Fruit fly (Drosophila melanogaster) whole organism, pupa: ENCODE data around the gene Art3.
A peak's percentile ranks its signal among the peaks of the same experiment; 100 is the strongest.

Source experiments
- CG13204 ChIP-seq: fragments of 200-800 bp; sonication (Bioruptor generic); optimal IDR thresholded peaks from 2 replicates; lab custom pipeline; 2018; ENCODE audit warnings: missing biosample characterization, mild to moderate bottlenecking, missing genetic modification characterization, moderate library complexity
- CG14655 ChIP-seq: fragments of 200-800 bp; sonication (Bioruptor generic); optimal IDR thresholded peaks from 3 replicates; lab custom pipeline; 2017; ENCODE audit warnings: mild to moderate bottlenecking, missing biosample characterization, missing genetic modification reagents, missing genetic modification characterization
- CG17806 ChIP-seq: fragments of 200-800 bp; sonication (Bioruptor generic); optimal IDR thresholded peaks from 2 replicates; lab custom pipeline; 2018; ENCODE audit warnings: missing biosample characterization, mild to moderate bottlenecking, missing genetic modification characterization, moderate library complexity
- CG32121 ChIP-seq: fragments of 200-800 bp; sonication (Bioruptor generic); IDR thresholded peaks from 2 replicates; pipeline ENCODE4 v1.3.6; 2022; ENCODE audit warnings: missing biosample characterization, missing genetic modification characterization
- CG34367 ChIP-seq: fragments of 200-800 bp; sonication (Bioruptor generic); optimal IDR thresholded peaks from 2 replicates; lab custom pipeline; 2018; ENCODE audit warnings: missing biosample characterization, mild to moderate bottlenecking, missing genetic modification characterization
- CG4496 ChIP-seq: fragments of 200-800 bp; sonication (Bioruptor generic); IDR thresholded peaks from 3 replicates; pipeline ENCODE4 v1.3.6; 2022; ENCODE audit warnings: missing biosample characterization, missing genetic modification characterization
- CG8301 ChIP-seq: fragments of 200-800 bp; sonication (Bioruptor generic); optimal IDR thresholded peaks from 2 replicates; lab custom pipeline; 2018; ENCODE audit warnings: missing biosample characterization, mild to moderate bottlenecking, missing genetic modification characterization
- CG9948 ChIP-seq: fragments of 200-800 bp; sonication (Bioruptor generic); optimal IDR thresholded peaks from 2 replicates; lab custom pipeline; 2018; ENCODE audit warnings: missing biosample characterization, mild to moderate bottlenecking, missing genetic modification characterization, moderate library complexity
- D1 ChIP-seq: fragments of 200-800 bp; sonication (Bioruptor generic); optimal IDR thresholded peaks from 2 replicates; lab custom pipeline; 2018; ENCODE audit warnings: missing biosample characterization, mild to moderate bottlenecking, missing genetic modification characterization, moderate library complexity
- EcR ChIP-seq: fragments of 200-800 bp; sonication (Bioruptor generic); optimal IDR thresholded peaks from 3 replicates; lab custom pipeline; 2019; ENCODE audit warnings: missing biosample characterization, missing genetic modification characterization, mild to moderate bottlenecking, moderate library complexity, missing genetic modification reagents
- Pif1A ChIP-seq: fragments of 200-800 bp; sonication (Bioruptor generic); optimal IDR thresholded peaks from 3 replicates; lab custom pipeline; 2016; ENCODE audit warnings: missing biosample characterization, missing genetic modification characterization
- Pif1B ChIP-seq: fragments of 200-800 bp; sonication (Bioruptor generic); optimal IDR thresholded peaks from 3 replicates; lab custom pipeline; 2016; ENCODE audit warnings: missing biosample characterization, missing genetic modification characterization
- gl ChIP-seq: fragments of 200-800 bp; sonication (Bioruptor generic); optimal IDR thresholded peaks from 2 replicates; lab custom pipeline; 2018; ENCODE audit warnings: missing biosample characterization, mild to moderate bottlenecking, missing genetic modification characterization
- rn ChIP-seq: fragments of 200-800 bp; sonication (Bioruptor generic); IDR thresholded peaks from 2 replicates; pipeline ENCODE4 v1.3.6; 2022; ENCODE audit warnings: missing biosample characterization, missing genetic modification characterization

dm6 chr3R:15275158-15275623 lies 46.0 kb upstream of the Art3 start, which contains the start of the genes Cp190 and CG4338:
- TF ChIP-seq CG34367 (tag; lab: Kevin White, UChicago) (peak; percentile 97), CG4496 (GFP tag; lab: Robert Waterston, UW) (peak; percentile 93), CG8301 (tag; lab: Kevin White, UChicago) (peak; percentile 98), CG32121 (GFP tag; lab: Robert Waterston, UW) (peak; percentile 96), CG14655 (GFP tag; lab: Kevin White, UChicago) (no peak), EcR (peak; percentile 85), gl (tag; lab: Kevin White, UChicago) (peak; percentile 91), Pif1B (no peak), CG9948 (peak; percentile 98), CG13204 (GFP tag; lab: Kevin White, UChicago) (no peak), CG17806 (tag; lab: Kevin White, UChicago) (peak; percentile 98), D1 (tag; lab: Kevin White, UChicago) (no peak), Pif1A (GFP tag; lab: Kevin White, UChicago) (no peak), rn (GFP tag; lab: Robert Waterston, UW) (peak; percentile 87)
